Fruit fly (Drosophila melanogaster) whole organism, pupa: Measurements from ENCODE around the gene CG44098.

ENCODE experiments used
- CG10348 ChIP-seq: fragments of 200-800 bp; sonication (Bioruptor generic); IDR thresholded peaks from 2 replicates; pipeline ENCODE4 v1.3.6; 2022; ENCODE audit warnings: missing biosample characterization, missing genetic modification characterization
- CG12605 ChIP-seq: fragments of 200-800 bp; sonication (Bioruptor generic); IDR thresholded peaks from 2 replicates; pipeline ENCODE4 v1.3.6; 2022; ENCODE audit warnings: missing biosample characterization, missing genetic modification characterization
- CG13204 ChIP-seq: fragments of 200-800 bp; sonication (Bioruptor generic); optimal IDR thresholded peaks from 2 replicates; lab custom pipeline; 2018; ENCODE audit warnings: missing biosample characterization, mild to moderate bottlenecking, missing genetic modification characterization, moderate library complexity
- CG14655 ChIP-seq: fragments of 200-800 bp; sonication (Bioruptor generic); optimal IDR thresholded peaks from 3 replicates; lab custom pipeline; 2017; ENCODE audit warnings: mild to moderate bottlenecking, missing biosample characterization, missing genetic modification reagents, missing genetic modification characterization
- CG15710 ChIP-seq: fragments of 200-800 bp; sonication (Bioruptor generic); optimal IDR thresholded peaks from 2 replicates; lab custom pipeline; 2018; ENCODE audit warnings: missing biosample characterization, mild to moderate bottlenecking, missing genetic modification characterization, moderate library complexity
- CG17806 ChIP-seq: fragments of 200-800 bp; sonication (Bioruptor generic); optimal IDR thresholded peaks from 2 replicates; lab custom pipeline; 2018; ENCODE audit warnings: missing biosample characterization, mild to moderate bottlenecking, missing genetic modification characterization, moderate library complexity
- CG32121 ChIP-seq: fragments of 200-800 bp; sonication (Bioruptor generic); IDR thresholded peaks from 2 replicates; pipeline ENCODE4 v1.3.6; 2022; ENCODE audit warnings: missing biosample characterization, missing genetic modification characterization
- CG34367 ChIP-seq: fragments of 200-800 bp; sonication (Bioruptor generic); optimal IDR thresholded peaks from 2 replicates; lab custom pipeline; 2018; ENCODE audit warnings: missing biosample characterization, mild to moderate bottlenecking, missing genetic modification characterization
- CG4496 ChIP-seq: fragments of 200-800 bp; sonication (Bioruptor generic); IDR thresholded peaks from 3 replicates; pipeline ENCODE4 v1.3.6; 2022; ENCODE audit warnings: missing biosample characterization, missing genetic modification characterization
- CG8159 ChIP-seq: fragments of 200-800 bp; sonication (Bioruptor generic); optimal IDR thresholded peaks from 3 replicates; lab custom pipeline; 2018; ENCODE audit warnings: missing biosample characterization, mild to moderate bottlenecking, missing genetic modification characterization, moderate library complexity
- CG8301 ChIP-seq: fragments of 200-800 bp; sonication (Bioruptor generic); optimal IDR thresholded peaks from 2 replicates; lab custom pipeline; 2018; ENCODE audit warnings: missing biosample characterization, mild to moderate bottlenecking, missing genetic modification characterization
- CG9948 ChIP-seq: fragments of 200-800 bp; sonication (Bioruptor generic); optimal IDR thresholded peaks from 2 replicates; lab custom pipeline; 2018; ENCODE audit warnings: missing biosample characterization, mild to moderate bottlenecking, missing genetic modification characterization, moderate library complexity
- D1 ChIP-seq: fragments of 200-800 bp; sonication (Bioruptor generic); optimal IDR thresholded peaks from 2 replicates; lab custom pipeline; 2018; ENCODE audit warnings: missing biosample characterization, mild to moderate bottlenecking, missing genetic modification characterization, moderate library complexity
- EcR ChIP-seq: fragments of 200-800 bp; sonication (Bioruptor generic); optimal IDR thresholded peaks from 3 replicates; lab custom pipeline; 2019; ENCODE audit warnings: missing biosample characterization, missing genetic modification characterization, mild to moderate bottlenecking, moderate library complexity, missing genetic modification reagents
- Ets98B ChIP-seq: fragments of 200-800 bp; sonication (Bioruptor generic); IDR thresholded peaks from 2 replicates; pipeline ENCODE4 v1.3.6; 2022; ENCODE audit warnings: missing biosample characterization, missing genetic modification characterization
- Pif1A ChIP-seq: fragments of 200-800 bp; sonication (Bioruptor generic); optimal IDR thresholded peaks from 3 replicates; lab custom pipeline; 2016; ENCODE audit warnings: missing biosample characterization, missing genetic modification characterization
- Pif1B ChIP-seq: fragments of 200-800 bp; sonication (Bioruptor generic); optimal IDR thresholded peaks from 3 replicates; lab custom pipeline; 2016; ENCODE audit warnings: missing biosample characterization, missing genetic modification characterization
- Snoo ChIP-seq: fragments of 200-800 bp; sonication (Bioruptor generic); optimal IDR thresholded peaks from 3 replicates; lab custom pipeline; 2017; ENCODE audit warnings: missing biosample characterization, mild to moderate bottlenecking, missing genetic modification characterization, inconsistent platforms
- fd96Ca ChIP-seq: fragments of 200-800 bp; sonication (Bioruptor generic); IDR thresholded peaks from 3 replicates; pipeline ENCODE4 v1.3.6; 2022; ENCODE audit warnings: missing biosample characterization, missing genetic modification characterization
- gl ChIP-seq: fragments of 200-800 bp; sonication (Bioruptor generic); optimal IDR thresholded peaks from 2 replicates; lab custom pipeline; 2018; ENCODE audit warnings: missing biosample characterization, mild to moderate bottlenecking, missing genetic modification characterization
- rn ChIP-seq: fragments of 200-800 bp; sonication (Bioruptor generic); IDR thresholded peaks from 2 replicates; pipeline ENCODE4 v1.3.6; 2022; ENCODE audit warnings: missing biosample characterization, missing genetic modification characterization

CG44098 gene

dm6 chr3R:4804828-4805707, 32.1 kb upstream of the CG44098 start:
- no peak for TF ChIP-seq fd96Ca (GFP tag; lab: Robert Waterston, UW)
- TF ChIP-seq CG17806 (tag; lab: Kevin White, UChicago): peak; percentile 16
- no peak for TF ChIP-seq Pif1B (GFP tag; lab: Kevin White, UChicago)
- peak; percentile 46 for TF ChIP-seq CG15710 (tag; lab: Kevin White, UChicago)
- peak; percentile 41 for TF ChIP-seq CG14655 (GFP tag; lab: Kevin White, UChicago)
- peak; percentile 26 for TF ChIP-seq CG9948 (tag; lab: Kevin White, UChicago)
- TF ChIP-seq CG8301 (tag; lab: Kevin White, UChicago): peak; percentile 0
- no peak for TF ChIP-seq CG13204 (GFP tag; lab: Kevin White, UChicago)
- no peak for TF ChIP-seq EcR
- TF ChIP-seq CG8159 (tag; lab: Kevin White, UChicago): peak; percentile 62
- no peak for TF ChIP-seq Snoo (tag; lab: Kevin White, UChicago)
- no peak for TF ChIP-seq Ets98B (GFP tag; lab: Robert Waterston, UW)
- TF ChIP-seq gl: no peak
- TF ChIP-seq CG34367: no peak

DNA sequence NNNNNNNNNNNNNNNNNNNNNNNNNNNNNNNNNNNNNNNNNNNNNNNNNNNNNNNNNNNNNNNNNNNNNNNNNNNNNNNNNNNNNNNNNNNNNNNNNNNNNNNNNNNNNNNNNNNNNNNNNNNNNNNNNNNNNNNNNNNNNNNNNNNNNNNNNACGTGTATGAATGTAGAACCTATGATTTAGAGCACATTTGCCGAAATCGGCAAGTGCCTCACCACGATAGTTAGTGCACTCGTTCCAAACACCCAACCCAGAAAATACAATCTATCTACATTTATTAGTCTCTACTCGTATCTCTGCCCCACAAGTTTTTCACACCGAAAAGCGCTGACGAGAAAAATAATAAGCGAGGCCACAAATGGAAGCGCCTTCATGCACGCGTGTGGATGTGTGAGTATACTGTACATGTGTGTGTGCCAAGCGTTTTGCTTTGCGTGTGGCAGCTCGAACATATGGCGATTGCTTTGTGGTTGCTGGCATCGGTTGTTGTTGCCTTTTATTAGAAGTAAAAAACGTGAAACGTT, 31.2 kb upstream of the CG44098 start:
- no peak for TF ChIP-seq CG14655 (GFP tag; lab: Kevin White, UChicago)
- TF ChIP-seq fd96Ca (GFP tag; lab: Robert Waterston, UW): 0 out of 3 replicates have a peak, but pooled peaks have one; percentile 20
- no peak for TF ChIP-seq Snoo (tag; lab: Kevin White, UChicago)
- TF ChIP-seq CG34367: no peak
- TF ChIP-seq EcR: no peak
- no peak for TF ChIP-seq rn (GFP tag; lab: Robert Waterston, UW)
- TF ChIP-seq Pif1A (GFP tag; lab: Kevin White, UChicago): no peak

dm6 chr3R:4798025-4798424, 25.0 kb upstream of the CG44098 start:
- TF ChIP-seq CG15710 (tag; lab: Kevin White, UChicago): no peak
- no peak for TF ChIP-seq D1 (tag; lab: Kevin White, UChicago)
- no peak for TF ChIP-seq CG12605 (GFP tag; lab: Robert Waterston, UW)
- no peak for TF ChIP-seq CG17806 (tag; lab: Kevin White, UChicago)
- TF ChIP-seq, all 21 proteins: peak for 0

DNA sequence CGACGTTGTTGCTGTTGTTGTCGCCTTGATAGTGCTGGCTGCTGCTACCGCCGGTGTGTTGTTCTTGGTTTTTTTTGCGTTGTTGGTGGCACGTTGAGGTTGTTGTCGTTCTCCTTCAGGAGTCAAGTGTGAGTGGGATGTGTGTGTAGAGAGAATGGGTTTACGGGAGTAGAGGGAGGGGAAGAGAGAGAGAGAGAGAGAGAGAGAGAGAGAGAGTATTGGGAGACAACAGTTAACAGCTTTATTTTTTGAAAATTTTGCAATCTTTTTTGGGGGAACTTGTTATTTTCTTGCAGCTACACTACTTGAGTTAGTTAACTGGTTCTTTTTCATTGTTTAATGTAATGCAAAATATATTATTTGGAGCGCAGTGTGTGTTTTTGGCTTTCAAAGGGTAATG, 24.6 kb upstream of the CG44098 start:
- TF ChIP-seq D1 (tag; lab: Kevin White, UChicago) (no peak), CG12605 (GFP tag; lab: Robert Waterston, UW) (no peak), gl (no peak), Pif1B (GFP tag; lab: Kevin White, UChicago) (no peak), CG15710 (tag; lab: Kevin White, UChicago) (no peak), rn (GFP tag; lab: Robert Waterston, UW) (no peak), CG9948 (tag; lab: Kevin White, UChicago) (no peak), CG32121 (GFP tag; lab: Robert Waterston, UW) (no peak), fd96Ca (GFP tag; lab: Robert Waterston, UW) (no peak), Ets98B (GFP tag; lab: Robert Waterston, UW) (no peak), EcR (no peak)

DNA sequence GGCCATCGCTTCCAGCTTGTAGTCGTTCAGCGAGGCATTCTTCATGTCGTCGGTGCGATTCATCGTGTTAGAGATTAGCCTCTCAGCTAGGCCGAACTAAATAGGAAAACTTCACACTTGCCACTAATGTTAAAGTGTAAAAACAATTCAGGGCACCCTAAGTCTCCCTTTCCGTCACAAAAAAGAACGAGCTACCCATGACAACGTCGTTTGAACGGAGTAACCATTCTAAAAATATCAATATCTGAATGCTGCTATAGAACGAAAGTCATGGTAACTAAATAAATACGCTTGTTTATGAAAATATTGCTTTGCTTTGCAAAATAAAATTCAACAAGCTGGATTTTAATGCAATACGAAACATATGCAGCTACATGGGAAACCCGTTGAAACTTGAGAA, 11.6 kb upstream of the CG44098 start, which contains the start of gene Ccdc39:
Ccdc39 (minus strand) TSS at position 101 of the 400 bp plus-strand sequence.
- no peak for TF ChIP-seq Pif1B (GFP tag; lab: Kevin White, UChicago)
- no peak for TF ChIP-seq CG13204 (GFP tag; lab: Kevin White, UChicago)
- TF ChIP-seq Ets98B (GFP tag; lab: Robert Waterston, UW): no peak
- TF ChIP-seq Snoo (tag; lab: Kevin White, UChicago): no peak
- TF ChIP-seq CG4496 (GFP tag; lab: Robert Waterston, UW): no peak
- no peak for TF ChIP-seq fd96Ca (GFP tag; lab: Robert Waterston, UW)
- TF ChIP-seq CG10348 (GFP tag; lab: Robert Waterston, UW): no peak

DNA sequence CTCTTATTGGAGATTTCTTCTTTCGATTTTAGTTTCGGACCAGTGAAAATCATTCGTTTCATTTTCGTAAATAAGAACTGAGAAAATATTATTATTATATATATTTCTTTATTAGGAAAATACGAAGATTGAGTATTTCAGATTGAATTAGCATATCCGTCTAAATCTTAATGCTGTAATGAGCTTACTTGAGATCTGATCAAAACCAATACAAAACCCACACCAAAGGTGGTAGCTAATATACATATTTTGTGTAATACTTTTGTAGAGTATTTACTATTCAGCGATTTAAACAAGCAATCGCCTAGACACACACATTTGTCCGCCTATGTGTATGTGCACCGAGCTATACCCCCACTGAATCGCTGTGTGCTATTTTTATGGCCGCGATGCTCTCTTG, 7.7 kb upstream of the CG44098 start:
- TF ChIP-seq Pif1A (GFP tag; lab: Kevin White, UChicago): no peak
- TF ChIP-seq D1 (tag; lab: Kevin White, UChicago): no peak
- no peak for TF ChIP-seq Pif1B (GFP tag; lab: Kevin White, UChicago)
- no peak for TF ChIP-seq CG32121 (GFP tag; lab: Robert Waterston, UW)
- no peak for TF ChIP-seq rn (GFP tag; lab: Robert Waterston, UW)
- TF ChIP-seq CG13204 (GFP tag; lab: Kevin White, UChicago): no peak
- TF ChIP-seq Ets98B (GFP tag; lab: Robert Waterston, UW): no peak
- TF ChIP-seq CG9948 (tag; lab: Kevin White, UChicago): no peak
- TF ChIP-seq CG34367: no peak
- TF ChIP-seq CG15710 (tag; lab: Kevin White, UChicago): no peak
- no peak for TF ChIP-seq CG14655 (GFP tag; lab: Kevin White, UChicago)
- no peak for TF ChIP-seq CG8159 (tag; lab: Kevin White, UChicago)
- no peak for TF ChIP-seq CG8301 (tag; lab: Kevin White, UChicago)
- no peak for TF ChIP-seq fd96Ca (GFP tag; lab: Robert Waterston, UW)
- TF ChIP-seq EcR: no peak
- TF ChIP-seq CG4496 (GFP tag; lab: Robert Waterston, UW): no peak
- no peak for TF ChIP-seq CG10348 (GFP tag; lab: Robert Waterston, UW)
- no peak for TF ChIP-seq CG12605 (GFP tag; lab: Robert Waterston, UW)
